Worm (Caenorhabditis elegans) whole organism, mixed stage, embryonic: ENCODE results near the gene C16D2.1.

ENCODE experiments used
- M03D4.4 ChIP-seq: sonication (generic microtip); optimal IDR thresholded peaks from 2 replicates; lab custom pipeline; 2017; ENCODE audit warnings: mild to moderate bottlenecking, missing genetic modification characterization, missing compliant biosample characterization
- blmp-1 ChIP-seq: fragments of 150-350 bp; optimal IDR thresholded peaks from 2 replicates; lab custom pipeline; 2014; ENCODE audit warnings: missing biosample characterization, missing genetic modification characterization
- ceh-39 ChIP-seq: fragments of 150-350 bp; optimal IDR thresholded peaks from 2 replicates; lab custom pipeline; 2014; ENCODE audit warnings: missing biosample characterization, missing genetic modification characterization
- ceh-43 ChIP-seq: fragments of 200-800 bp; sonication (Bioruptor generic); optimal IDR thresholded peaks from 2 replicates; lab custom pipeline; 2018; ENCODE audit warnings: mild to moderate bottlenecking, missing genetic modification characterization, moderate library complexity, missing compliant biosample characterization
- cnd-1 ChIP-seq: fragments of 200-800 bp; sonication (Bioruptor generic); optimal IDR thresholded peaks from 2 replicates; lab custom pipeline; 2018; ENCODE audit warnings: mild to moderate bottlenecking, missing genetic modification characterization, missing compliant biosample characterization
- drap-1 ChIP-seq: fragments of 200-800 bp; sonication (Bioruptor generic); optimal IDR thresholded peaks from 3 replicates; lab custom pipeline; 2018; ENCODE audit warnings: mild to moderate bottlenecking, missing genetic modification characterization, missing compliant biosample characterization
- elt-1 ChIP-seq: sonication (generic microtip); optimal IDR thresholded peaks from 2 replicates; lab custom pipeline; 2017; ENCODE audit warnings: missing genetic modification characterization, mild to moderate bottlenecking, missing compliant biosample characterization, antibody characterized with exemption, moderate library complexity, borderline replicate concordance; ENCODE audit not compliant: insufficient read depth
- lin-13 ChIP-seq: fragments of 150-350 bp; optimal IDR thresholded peaks from 2 replicates; lab custom pipeline; 2014; ENCODE audit warnings: missing biosample characterization, missing genetic modification characterization
- lin-32 ChIP-seq: fragments of 200-800 bp; sonication (Bioruptor generic); optimal IDR thresholded peaks from 2 replicates; lab custom pipeline; 2018; ENCODE audit warnings: mild to moderate bottlenecking, missing genetic modification characterization, missing compliant biosample characterization
- mls-2 ChIP-seq: sonication (generic microtip); optimal IDR thresholded peaks from 2 replicates; lab custom pipeline; 2016; ENCODE audit warnings: mild to moderate bottlenecking, missing genetic modification characterization, moderate library complexity, missing compliant biosample characterization
- nhr-12 ChIP-seq: fragments of 150-350 bp; optimal IDR thresholded peaks from 2 replicates; lab custom pipeline; 2014; ENCODE audit warnings: missing biosample characterization, missing genetic modification characterization
- nhr-2 ChIP-seq: fragments of 150-350 bp; optimal IDR thresholded peaks from 2 replicates; lab custom pipeline; 2014; ENCODE audit warnings: missing biosample characterization, missing genetic modification characterization
- nhr-237 ChIP-seq: fragments of 150-350 bp; optimal IDR thresholded peaks from 2 replicates; lab custom pipeline; 2014; ENCODE audit warnings: missing biosample characterization, missing genetic modification characterization
- sem-2 ChIP-seq: fragments of 200-800 bp; sonication (Bioruptor generic); optimal IDR thresholded peaks from 2 replicates; lab custom pipeline; 2018; ENCODE audit warnings: mild to moderate bottlenecking, missing genetic modification characterization, missing compliant biosample characterization
- tbx-8 ChIP-seq: fragments of 200-800 bp; sonication (Bioruptor generic); optimal IDR thresholded peaks from 2 replicates; lab custom pipeline; 2018; ENCODE audit warnings: mild to moderate bottlenecking, missing genetic modification characterization, moderate library complexity, missing compliant biosample characterization
- unc-120 ChIP-seq: sonication (generic microtip); optimal IDR thresholded peaks from 2 replicates; lab custom pipeline; 2017; ENCODE audit warnings: missing genetic modification characterization, missing compliant biosample characterization; ENCODE audit not compliant: poor library complexity, severe bottlenecking
- unc-39 ChIP-seq: fragments of 150-350 bp; optimal IDR thresholded peaks from 2 replicates; lab custom pipeline; 2014; ENCODE audit warnings: missing biosample characterization, missing genetic modification characterization
- zip-8 ChIP-seq: fragments of 150-350 bp; optimal IDR thresholded peaks from 2 replicates; lab custom pipeline; 2014; ENCODE audit warnings: missing biosample characterization, missing genetic modification characterization
- ztf-11 ChIP-seq: fragments of 150-350 bp; optimal IDR thresholded peaks from 2 replicates; lab custom pipeline; 2014; ENCODE audit warnings: missing biosample characterization, missing genetic modification characterization

C16D2.1 gene

ce11 chrII:9178811-9179210 is 47.3 kb downstream of the C16D2.1 start:
- TF ChIP-seq nhr-12 (tag; lab: Kevin White, UChicago) (no peak), cnd-1 (tag; lab: Kevin White, UChicago) (no peak), mls-2 (tag; lab: Kevin White, UChicago) (no peak), lin-13 (tag; lab: Kevin White, UChicago) (no peak), nhr-237 (tag; lab: Kevin White, UChicago) (no peak), lin-32 (GFP tag; lab: Kevin White, UChicago) (no peak), ceh-39 (tag; lab: Kevin White, UChicago) (no peak), blmp-1 (tag; lab: Kevin White, UChicago) (no peak), M03D4.4 (tag; lab: Kevin White, UChicago) (no peak), zip-8 (no peak), elt-1 (no peak), nhr-2 (tag; lab: Kevin White, UChicago) (no peak), sem-2 (GFP tag; lab: Kevin White, UChicago) (no peak), tbx-8 (GFP tag; lab: Kevin White, UChicago) (no peak), ceh-43 (GFP tag; lab: Kevin White, UChicago) (no peak), drap-1 (GFP tag; lab: Kevin White, UChicago) (no peak)

- TF ChIP-seq ceh-43 (GFP tag; lab: Kevin White, UChicago) (no peak), M03D4.4 (tag; lab: Kevin White, UChicago) (no peak), nhr-12 (tag; lab: Kevin White, UChicago) (no peak), ztf-11 (tag; lab: Kevin White, UChicago) (no peak), drap-1 (GFP tag; lab: Kevin White, UChicago) (no peak), unc-120 (no peak), unc-39 (tag; lab: Kevin White, UChicago) (no peak)
Observed at ce11 chrII:9181155-9181554, 49.7 kb downstream of the C16D2.1 start.
